Fruit fly (Drosophila melanogaster): Measurements from ENCODE around the gene mth.
A peak's percentile ranks its signal among the peaks of the same experiment; 100 is the strongest.

Gene mth

dm6 chr3L:380886-381546 is 34.3 kb upstream of the mth start (continued):
- TF ChIP-seq Sox102F (GFP tag; optimal IDR thresholded peaks at IDR 0.05), result peak; percentile 18
- peak; percentile 55 for TF ChIP-seq CG9727 (GFP tag; optimal IDR thresholded peaks at IDR 0.05)
- peak; percentile 32 for TF ChIP-seq fd96Cb (tag; optimal IDR thresholded peaks at IDR 0.05)
- no peak for TF ChIP-seq Hand (GFP tag; optimal IDR thresholded peaks at IDR 0.05)
- peak; percentile 39 for TF ChIP-seq fd102C (GFP tag; optimal IDR thresholded peaks at IDR 0.05)
- TF ChIP-seq CG8359 (GFP tag; optimal IDR thresholded peaks at IDR 0.05; ENCODE audit: borderline replicate concordance), result peak; percentile 0
- peak; percentile 17 for TF ChIP-seq Chrac-16 (GFP tag; optimal IDR thresholded peaks at IDR 0.05)
- TF ChIP-seq zf30C (GFP tag; optimal IDR thresholded peaks at IDR 0.05), result peak; percentile 69
- TF ChIP-seq bsh (GFP tag; optimal IDR thresholded peaks at IDR 0.05), result peak in 1 of 2 experiments; percentile 67
- TF ChIP-seq H15 (GFP tag; IDR thresholded peaks at IDR 0.05), result 0 out of 3 replicates have a peak, but pooled peaks have one; percentile 6
- TF ChIP-seq CG1233 (GFP tag; optimal IDR thresholded peaks at IDR 0.05), result peak; percentile 39
- peak; percentile 21 for TF ChIP-seq grau (tag; optimal IDR thresholded peaks at IDR 0.05)
- TF ChIP-seq sqz (GFP tag; optimal IDR thresholded peaks at IDR 0.05), result peak; percentile 68
- peak; percentile 16 for TF ChIP-seq dmrt99B (tag; optimal IDR thresholded peaks at IDR 0.05)
- peak; percentile 52 for TF ChIP-seq CG1603 (tag; optimal IDR thresholded peaks at IDR 0.05)
- TF ChIP-seq CoRest (tag; optimal IDR thresholded peaks at IDR 0.05), result peak; percentile 3
- no peak for TF ChIP-seq Dip2 (GFP tag; IDR thresholded peaks at IDR 0.05)
- no peak for TF ChIP-seq Bdp1 (GFP tag; optimal IDR thresholded peaks at IDR 0.05)
- TF ChIP-seq h (optimal IDR thresholded peaks at IDR 0.05), result no peak
- no peak for TF ChIP-seq pnt (GFP tag; optimal IDR thresholded peaks at IDR 0.05)
- TF ChIP-seq CG2712 (tag; optimal IDR thresholded peaks at IDR 0.05), result peak; percentile 70
- peak; percentile 71 for TF ChIP-seq Xrp1 (GFP tag; IDR thresholded peaks at IDR 0.05)
- TF ChIP-seq btn (GFP tag; optimal IDR thresholded peaks at IDR 0.05), result no peak
- TF ChIP-seq phol (tag; optimal IDR thresholded peaks at IDR 0.05), result peak; percentile 57
- peak; percentile 64 for TF ChIP-seq cad (GFP tag; optimal IDR thresholded peaks at IDR 0.05)
- peak; percentile 46 for TF ChIP-seq trem (tag; optimal IDR thresholded peaks at IDR 0.05)
- peak; percentile 66 for TF ChIP-seq nom (GFP tag; optimal IDR thresholded peaks at IDR 0.05)
- TF ChIP-seq dmrt11E (tag; optimal IDR thresholded peaks at IDR 0.05), result peak; percentile 81
- peak; percentile 23 for TF ChIP-seq CG16815 (GFP tag; optimal IDR thresholded peaks at IDR 0.05)
- TF ChIP-seq CG2202 (tag; optimal IDR thresholded peaks at IDR 0.05), result peak; percentile 30
- peak; percentile 53 for TF ChIP-seq CG10267 (tag; optimal IDR thresholded peaks at IDR 0.05)
- peak; percentile 21 for TF ChIP-seq CG1602 (GFP tag; optimal IDR thresholded peaks at IDR 0.05)
- peak; percentile 38 for TF ChIP-seq CG8388 (GFP tag; optimal IDR thresholded peaks at IDR 0.05)
- peak; percentile 74 for TF ChIP-seq CG10979 (tag; optimal IDR thresholded peaks at IDR 0.05)
- no peak for TF ChIP-seq CG10959 (GFP tag; IDR thresholded peaks at IDR 0.05)
- TF ChIP-seq Blimp-1 (GFP tag; optimal IDR thresholded peaks at IDR 0.05), result peak; percentile 42
- no peak for TF ChIP-seq Opbp (GFP tag; IDR thresholded peaks at IDR 0.05; ENCODE audit: partially characterized antibody)
- TF ChIP-seq sc (optimal IDR thresholded peaks at IDR 0.05), result no peak
- peak; percentile 7 for TF ChIP-seq sc (GFP tag; optimal IDR thresholded peaks at IDR 0.05)
- no peak for TF ChIP-seq klu (GFP tag; IDR thresholded peaks at IDR 0.05)
- TF ChIP-seq lola (GFP tag; optimal IDR thresholded peaks at IDR 0.05), result peak in 1 of 3 experiments; percentile 71
- peak; percentile 68 for TF ChIP-seq CG15479 (GFP tag; optimal IDR thresholded peaks at IDR 0.05)
- TF ChIP-seq chif (GFP tag; optimal IDR thresholded peaks at IDR 0.05), result peak in 1 of 2 experiments; percentile 23
- TF ChIP-seq CG14014 (GFP tag; IDR thresholded peaks at IDR 0.05), result no peak
- TF ChIP-seq Max (GFP tag; optimal IDR thresholded peaks at IDR 0.05), result no peak
- no peak for TF ChIP-seq GATAe (GFP tag; conservative IDR thresholded peaks at IDR 0.05)
- peak; percentile 33 for TF ChIP-seq nmo (GFP tag; optimal IDR thresholded peaks at IDR 0.05)
- peak; percentile 64 for TF ChIP-seq CG17829 (tag; optimal IDR thresholded peaks at IDR 0.05)
- peak; percentile 8 for TF ChIP-seq Nf-YB (GFP tag; optimal IDR thresholded peaks at IDR 0.05)
